Worm (Caenorhabditis elegans) whole organism, early embryonic: ENCODE data around the gene EEED8.18.

ENCODE experiments used
- aly-1 ChIP-seq: sonication (generic microtip); optimal IDR thresholded peaks from 2 replicates; lab custom pipeline; 2016; ENCODE audit warnings: missing genetic modification characterization, missing compliant biosample characterization
- ama-1 ChIP-seq: fragments of 150-350 bp; optimal IDR thresholded peaks from 2 replicates; lab custom pipeline; 2014
- ceh-36 ChIP-seq: sonication (generic microtip); optimal IDR thresholded peaks from 2 replicates; lab custom pipeline; 2016; ENCODE audit warnings: missing genetic modification characterization, inconsistent platforms, missing compliant biosample characterization
- ets-7 ChIP-seq: sonication (generic microtip); optimal IDR thresholded peaks from 2 replicates; lab custom pipeline; 2016; ENCODE audit warnings: missing genotype, missing genetic modification characterization, missing compliant biosample characterization
- flt-1 ChIP-seq: fragments of 200-800 bp; sonication (Bioruptor generic); IDR thresholded peaks from 2 replicates; pipeline ENCODE4 v1.3.6; 2022; ENCODE audit warnings: missing genetic modification characterization, missing compliant biosample characterization
- hmbx-1 ChIP-seq: sonication (generic microtip); optimal IDR thresholded peaks from 2 replicates; lab custom pipeline; 2016; ENCODE audit warnings: mild to moderate bottlenecking, missing genetic modification characterization, missing compliant biosample characterization
- pes-1 ChIP-seq: fragments of 200-800 bp; sonication (Bioruptor generic); IDR thresholded peaks from 2 replicates; pipeline ENCODE4 v1.3.6; 2022; ENCODE audit warnings: missing genetic modification reagents, missing genetic modification characterization, missing compliant biosample characterization
- sea-1 ChIP-seq: fragments of 200-800 bp; sonication (Bioruptor generic); conservative IDR thresholded peaks from 2 replicates; pipeline ENCODE4 v1.3.6; 2022; ENCODE audit warnings: missing genetic modification characterization, missing compliant biosample characterization
- tbx-11 ChIP-seq: fragments of 200-800 bp; sonication (Bioruptor generic); IDR thresholded peaks from 2 replicates; pipeline ENCODE4 v1.3.6; 2022; ENCODE audit warnings: missing genetic modification characterization, missing compliant biosample characterization
- tbx-37 ChIP-seq: fragments of 200-800 bp; sonication (Bioruptor generic); conservative IDR thresholded peaks from 2 replicates; pipeline ENCODE4 v1.3.6; 2022; ENCODE audit warnings: missing genetic modification reagents, missing genetic modification characterization, missing compliant biosample characterization
- tra-4 ChIP-seq: sonication (generic microtip); optimal IDR thresholded peaks from 2 replicates; lab custom pipeline; 2017; ENCODE audit warnings: missing genetic modification characterization, missing compliant biosample characterization

- TF ChIP-seq pes-1 (GFP tag; lab: Robert Waterston, UW) (no peak), flt-1 (GFP tag; lab: Robert Waterston, UW) (no peak), ama-1 (lab: Kevin White, UChicago) (no peak), ceh-36 (no peak), hmbx-1 (tag; lab: Kevin White, UChicago) (no peak), tbx-11 (no peak), tra-4 (no peak), ets-7 (no peak), tbx-37 (no peak), aly-1 (tag; lab: Kevin White, UChicago) (no peak), sea-1 (GFP tag; lab: Robert Waterston, UW) (no peak)
Measured at ce11 chrII:5391447-5391846, 21.0 kb downstream of the EEED8.18 start.
